Worm (Caenorhabditis elegans): ENCODE data around the gene let-767.

let-767 gene

ce11 chrIII:6359171-6359854 is 19.5 kb upstream of the let-767 start:
- no peak for TF ChIP-seq nhr-11 (tag; optimal IDR thresholded peaks at IDR 0.05)
- TF ChIP-seq nhr-25 (tag; optimal IDR thresholded peaks at IDR 0.05): no peak
- peak; percentile 33 for TF ChIP-seq sma-9 (GFP tag; optimal IDR thresholded peaks at IDR 0.05)
- TF ChIP-seq sma-9 (tag; optimal IDR thresholded peaks at IDR 0.05): no peak
- no peak for TF ChIP-seq C34F6.9 (tag; optimal IDR thresholded peaks at IDR 0.05)
- TF ChIP-seq ztf-1 (GFP tag; conservative IDR thresholded peaks at IDR 0.05): no peak
- TF ChIP-seq unc-39 (tag; optimal IDR thresholded peaks at IDR 0.05): no peak
- TF ChIP-seq egl-27 (tag; optimal IDR thresholded peaks at IDR 0.05): peak; percentile 27
- no peak for TF ChIP-seq mab-5 (tag; optimal IDR thresholded peaks at IDR 0.05)
- peak; percentile 14 for TF ChIP-seq ama-1 (optimal IDR thresholded peaks at IDR 0.05)
- peak; percentile 86 for TF ChIP-seq blmp-1 (tag; optimal IDR thresholded peaks at IDR 0.05; ENCODE audit: insufficient read depth)
- TF ChIP-seq nhr-129 (tag; optimal IDR thresholded peaks at IDR 0.05): peak; percentile 76
- peak; percentile 19 for TF ChIP-seq nhr-21 (tag; optimal IDR thresholded peaks at IDR 0.05)
- peak in 1 of 2 experiments; percentile 22 for TF ChIP-seq lsy-2 (tag; optimal IDR thresholded peaks at IDR 0.05)
- peak; percentile 2 for TF ChIP-seq sma-3 (GFP tag; optimal IDR thresholded peaks at IDR 0.05)
- TF ChIP-seq peb-1 (tag; optimal IDR thresholded peaks at IDR 0.05): no peak
- no peak for TF ChIP-seq lin-13 (GFP tag; optimal IDR thresholded peaks at IDR 0.05)
- TF ChIP-seq fos-1 (tag; optimal IDR thresholded peaks at IDR 0.05): peak; percentile 43
- TF ChIP-seq lin-39 (tag; optimal IDR thresholded peaks at IDR 0.05): no peak
- TF ChIP-seq ztf-11 (tag; optimal IDR thresholded peaks at IDR 0.05): no peak
- no peak for TF ChIP-seq nhr-237 (tag; optimal IDR thresholded peaks at IDR 0.05)
- TF ChIP-seq zag-1 (tag; optimal IDR thresholded peaks at IDR 0.05): no peak
- no peak for TF ChIP-seq nhr-77 (tag; optimal IDR thresholded peaks at IDR 0.05)

- TF ChIP-seq mbf-1 (tag; optimal IDR thresholded peaks at IDR 0.05): no peak
- peak; percentile 4 for TF ChIP-seq nhr-6 (tag; optimal IDR thresholded peaks at IDR 0.05)
- no peak for TF ChIP-seq ztf-1 (GFP tag; conservative IDR thresholded peaks at IDR 0.05)
- no peak for TF ChIP-seq unc-62 (GFP tag; optimal IDR thresholded peaks at IDR 0.05)
- TF ChIP-seq nhr-12 (tag; optimal IDR thresholded peaks at IDR 0.05): no peak
- TF ChIP-seq egl-27 (tag; optimal IDR thresholded peaks at IDR 0.05): no peak
- TF ChIP-seq crh-2 (tag; optimal IDR thresholded peaks at IDR 0.05): no peak
- no peak for TF ChIP-seq nhr-23 (tag; optimal IDR thresholded peaks at IDR 0.05)
- TF ChIP-seq ceh-16 (tag; optimal IDR thresholded peaks at IDR 0.05): peak; percentile 77
- no peak for TF ChIP-seq lin-13 (GFP tag; optimal IDR thresholded peaks at IDR 0.05)
- peak; percentile 48 for TF ChIP-seq sma-9 (GFP tag; optimal IDR thresholded peaks at IDR 0.05)
- no peak for TF ChIP-seq sma-9 (tag; optimal IDR thresholded peaks at IDR 0.05)
- TF ChIP-seq aly-2 (tag; optimal IDR thresholded peaks at IDR 0.05): no peak
- TF ChIP-seq sem-4 (tag; optimal IDR thresholded peaks at IDR 0.05): no peak
- TF ChIP-seq nhr-25 (tag; optimal IDR thresholded peaks at IDR 0.05): peak; percentile 15
Observed at ce11 chrIII:6358704-6359103, 18.9 kb upstream of the let-767 start.

ce11 chrIII:6356764-6357163 is 17.0 kb upstream of the let-767 start:
- no peak for TF ChIP-seq C34F6.9 (tag; optimal IDR thresholded peaks at IDR 0.05)
- TF ChIP-seq mdl-1 (tag; optimal IDR thresholded peaks at IDR 0.05): no peak
- TF ChIP-seq ztf-4 (tag; optimal IDR thresholded peaks at IDR 0.05): no peak
- no peak for TF ChIP-seq ama-1 (optimal IDR thresholded peaks at IDR 0.05)
- TF ChIP-seq fos-1 (tag; optimal IDR thresholded peaks at IDR 0.05): no peak
- no peak for TF ChIP-seq unc-62 (GFP tag; optimal IDR thresholded peaks at IDR 0.05)
- no peak for TF ChIP-seq mbf-1 (tag; optimal IDR thresholded peaks at IDR 0.05)
- no peak for TF ChIP-seq lin-39 (tag; optimal IDR thresholded peaks at IDR 0.05)

ce11 chrIII:6356007-6356406 is 16.2 kb upstream of the let-767 start:
- TF ChIP-seq lin-13 (GFP tag; optimal IDR thresholded peaks at IDR 0.05): no peak
- TF ChIP-seq nhr-6 (tag; optimal IDR thresholded peaks at IDR 0.05): no peak
- no peak for TF ChIP-seq elt-1 (tag; optimal IDR thresholded peaks at IDR 0.05)
- no peak for TF ChIP-seq ceh-16 (tag; optimal IDR thresholded peaks at IDR 0.05)
- no peak for TF ChIP-seq sma-3 (GFP tag; optimal IDR thresholded peaks at IDR 0.05)
- no peak for TF ChIP-seq unc-39 (tag; optimal IDR thresholded peaks at IDR 0.05)
- TF ChIP-seq nhr-129 (tag; optimal IDR thresholded peaks at IDR 0.05): peak; percentile 19
- TF ChIP-seq nhr-11 (tag; optimal IDR thresholded peaks at IDR 0.05): no peak

Measured in whole organism, L2 larva.